Worm (Caenorhabditis elegans) whole organism, L1 larva: ENCODE results near the gene C14F11.4.

Experiments used
- C16A3.4 ChIP-seq: fragments of 150-350 bp; optimal IDR thresholded peaks from 2 replicates; lab custom pipeline; 2014; ENCODE audit warnings: missing biosample characterization, missing genetic modification characterization
- F16B12.6 ChIP-seq: fragments of 150-350 bp; optimal IDR thresholded peaks from 2 replicates; lab custom pipeline; 2014; ENCODE audit warnings: missing biosample characterization, missing genetic modification characterization
- aha-1 ChIP-seq: fragments of 150-350 bp; optimal IDR thresholded peaks from 2 replicates; lab custom pipeline; 2014; ENCODE audit warnings: missing biosample characterization, missing genetic modification characterization
- alr-1 ChIP-seq: fragments of 200-800 bp; sonication (Bioruptor generic); optimal IDR thresholded peaks from 2 replicates; lab custom pipeline; 2018; ENCODE audit warnings: borderline replicate concordance, mild to moderate bottlenecking, missing genetic modification characterization, missing compliant biosample characterization
- blmp-1 ChIP-seq: fragments of 150-350 bp; optimal IDR thresholded peaks from 2 replicates; lab custom pipeline; 2014; ENCODE audit warnings: missing biosample characterization, missing genetic modification characterization
- ceh-63 ChIP-seq: fragments of 200-800 bp; sonication (Bioruptor generic); optimal IDR thresholded peaks from 2 replicates; lab custom pipeline; 2018; ENCODE audit warnings: mild to moderate bottlenecking, missing genetic modification characterization, missing compliant biosample characterization
- ceh-82 ChIP-seq, 3 experiments: fragments of 150-350 bp in 1 of 3; sonication (generic microtip) in 2 of 3; optimal IDR thresholded peaks; 2 replicates each; lab custom pipeline; 2014 to 2017; ENCODE audit warnings: missing biosample characterization in 3 of 3, missing genetic modification characterization in 3 of 3
- dsc-1 ChIP-seq: sonication (generic microtip); optimal IDR thresholded peaks from 2 replicates; lab custom pipeline; 2016; ENCODE audit warnings: mild to moderate bottlenecking, missing genetic modification characterization, missing compliant biosample characterization
- efl-1 ChIP-seq, 4 experiments: fragments of 150-350 bp; optimal IDR thresholded peaks in 3 of 4; peaks in 1 of 4; 1 replicate in 1 of 4; 2 replicates in 3 of 4; lab custom pipeline; 2014; ENCODE audit warnings: missing biosample characterization in 2 of 4, missing genetic modification characterization in 2 of 4, missing genetic modification reagents in 2 of 4
- efl-3 ChIP-seq: fragments of 200-800 bp; sonication (Bioruptor generic); optimal IDR thresholded peaks from 2 replicates; lab custom pipeline; 2018; ENCODE audit warnings: mild to moderate bottlenecking, missing genetic modification characterization, missing compliant biosample characterization
- egl-13 ChIP-seq: sonication (generic microtip); optimal IDR thresholded peaks from 2 replicates; lab custom pipeline; 2016; ENCODE audit warnings: missing genotype, missing genetic modification reagents, missing genetic modification characterization, missing compliant biosample characterization
- elt-2 ChIP-seq: sonication (generic microtip); optimal IDR thresholded peaks from 2 replicates; lab custom pipeline; 2016; ENCODE audit warnings: missing genetic modification characterization, mild to moderate bottlenecking, inconsistent platforms, missing compliant biosample characterization, missing genetic modification reagents
- elt-3 ChIP-seq, 6 experiments: fragments of 150-350 bp in 1 of 6; sonication (generic microtip); optimal IDR thresholded peaks; 2 replicates each; lab custom pipeline; 2017 to 2018; ENCODE audit warnings: missing biosample characterization in 6 of 6, missing genetic modification characterization in 6 of 6, inconsistent platforms in 1 of 6
- fkh-10 ChIP-seq: sonication (generic microtip); optimal IDR thresholded peaks from 2 replicates; lab custom pipeline; 2017; ENCODE audit warnings: missing biosample characterization, missing genetic modification reagents, missing genetic modification characterization
- fkh-8 ChIP-seq: sonication (generic microtip); optimal IDR thresholded peaks from 2 replicates; lab custom pipeline; 2016; ENCODE audit warnings: mild to moderate bottlenecking, missing genetic modification characterization, missing compliant biosample characterization
- hlh-17 ChIP-seq: fragments of 200-800 bp; sonication (Bioruptor generic); optimal IDR thresholded peaks from 2 replicates; lab custom pipeline; 2018; ENCODE audit warnings: missing genetic modification characterization, mild to moderate bottlenecking, missing compliant biosample characterization, moderate library complexity, borderline replicate concordance
- hlh-4 ChIP-seq: sonication (generic microtip); optimal IDR thresholded peaks from 2 replicates; lab custom pipeline; 2016; ENCODE audit warnings: mild to moderate bottlenecking, missing genetic modification characterization, missing compliant biosample characterization
- isw-1 ChIP-seq: fragments of 200-800 bp; sonication (Bioruptor generic); IDR thresholded peaks from 2 replicates; pipeline ENCODE4 v1.3.6; 2022; ENCODE audit warnings: missing genetic modification characterization, missing compliant biosample characterization
- lin-14 ChIP-seq: fragments of 200-800 bp; sonication (Bioruptor generic); optimal IDR thresholded peaks from 2 replicates; lab custom pipeline; 2018; ENCODE audit warnings: mild to moderate bottlenecking, missing genetic modification characterization, moderate library complexity, missing compliant biosample characterization
- lin-35 ChIP-seq, 2 experiments: fragments of 150-350 bp; optimal IDR thresholded peaks; 2 replicates each; lab custom pipeline; 2014; ENCODE audit warnings: missing biosample characterization in 2 of 2, missing genetic modification characterization in 2 of 2, missing genetic modification reagents in 2 of 2
- lir-3 ChIP-seq: sonication (generic microtip); optimal IDR thresholded peaks from 2 replicates; lab custom pipeline; 2016; ENCODE audit warnings: mild to moderate bottlenecking, missing genetic modification characterization, moderate library complexity, missing compliant biosample characterization; ENCODE audit not compliant: poor library complexity
- lsy-2 ChIP-seq, 2 experiments: fragments of 150-350 bp; optimal IDR thresholded peaks; 2 replicates each; lab custom pipeline; 2014; ENCODE audit warnings: missing biosample characterization in 2 of 2, missing genetic modification characterization in 2 of 2
- mab-9 ChIP-seq: fragments of 200-800 bp; sonication (Bioruptor generic); IDR thresholded peaks from 2 replicates; pipeline ENCODE4 v1.3.6; 2022; ENCODE audit warnings: missing genetic modification reagents, missing genetic modification characterization, missing compliant biosample characterization
- mdl-1 ChIP-seq, 2 experiments: fragments of 150-350 bp; optimal IDR thresholded peaks; 2 replicates each; lab custom pipeline; 2014 to 2017; ENCODE audit warnings: missing biosample characterization in 2 of 2, missing genetic modification characterization in 2 of 2, inconsistent platforms in 1 of 2
- mep-1 ChIP-seq: fragments of 150-350 bp; optimal IDR thresholded peaks from 2 replicates; lab custom pipeline; 2014; ENCODE audit warnings: missing biosample characterization, missing genetic modification characterization
- nhr-19 ChIP-seq: fragments of 200-800 bp; sonication (Bioruptor generic); conservative IDR thresholded peaks from 2 replicates; pipeline ENCODE4 v1.3.6; 2022; ENCODE audit warnings: missing genetic modification characterization, missing compliant biosample characterization
- nhr-20 ChIP-seq: sonication (generic microtip); optimal IDR thresholded peaks from 2 replicates; lab custom pipeline; 2016; ENCODE audit warnings: mild to moderate bottlenecking, missing genetic modification characterization, missing compliant biosample characterization
- nhr-47 ChIP-seq: sonication (generic microtip); optimal IDR thresholded peaks from 2 replicates; lab custom pipeline; 2016; ENCODE audit warnings: mild to moderate bottlenecking, missing genetic modification characterization, moderate library complexity, missing compliant biosample characterization
- nhr-71 ChIP-seq: sonication (generic microtip); optimal IDR thresholded peaks from 2 replicates; lab custom pipeline; 2016; ENCODE audit warnings: mild to moderate bottlenecking, missing genetic modification characterization, moderate library complexity, missing compliant biosample characterization
- nhr-77 ChIP-seq: fragments of 150-350 bp; optimal IDR thresholded peaks from 2 replicates; lab custom pipeline; 2014; ENCODE audit warnings: missing biosample characterization, missing genetic modification characterization
- pqm-1 ChIP-seq: sonication (generic microtip); optimal IDR thresholded peaks from 3 replicates; lab custom pipeline; 2017; ENCODE audit warnings: missing biosample characterization, missing genetic modification characterization
- rnt-1 ChIP-seq: sonication (generic microtip); optimal IDR thresholded peaks from 2 replicates; lab custom pipeline; 2016; ENCODE audit warnings: mild to moderate bottlenecking, missing genetic modification characterization, moderate library complexity, missing compliant biosample characterization
- skn-1 ChIP-seq: fragments of 150-350 bp; optimal IDR thresholded peaks from 2 replicates; lab custom pipeline; 2014; ENCODE audit warnings: missing biosample characterization, missing genetic modification characterization
- snu-23 ChIP-seq: sonication (generic microtip); optimal IDR thresholded peaks from 2 replicates; lab custom pipeline; 2016; ENCODE audit warnings: missing genetic modification characterization, missing compliant biosample characterization
- sox-4 ChIP-seq: sonication (generic microtip); optimal IDR thresholded peaks from 2 replicates; lab custom pipeline; 2016; ENCODE audit warnings: missing genetic modification characterization, missing compliant biosample characterization
- sup-37 ChIP-seq: fragments of 200-800 bp; sonication (Bioruptor generic); optimal IDR thresholded peaks from 2 replicates; lab custom pipeline; 2018; ENCODE audit warnings: mild to moderate bottlenecking, missing genetic modification characterization, missing compliant biosample characterization
- swsn-7 ChIP-seq: sonication (generic microtip); optimal IDR thresholded peaks from 2 replicates; lab custom pipeline; 2016; ENCODE audit warnings: missing genetic modification characterization, missing compliant biosample characterization
- tbx-2 ChIP-seq: sonication (generic microtip); optimal IDR thresholded peaks from 2 replicates; lab custom pipeline; 2016; ENCODE audit warnings: missing genetic modification characterization, missing compliant biosample characterization
- unc-30 ChIP-seq: sonication (generic microtip); optimal IDR thresholded peaks from 2 replicates; lab custom pipeline; 2017; ENCODE audit warnings: missing biosample characterization, missing genetic modification characterization
- unc-62 ChIP-seq: fragments of 150-350 bp; optimal IDR thresholded peaks from 2 replicates; lab custom pipeline; 2014; ENCODE audit warnings: missing biosample characterization, missing genetic modification reagents, missing genetic modification characterization
- xbp-1 ChIP-seq: sonication (generic microtip); optimal IDR thresholded peaks from 2 replicates; lab custom pipeline; 2016; ENCODE audit warnings: missing genetic modification characterization, missing compliant biosample characterization

The C14F11.4 gene

ce11 chrX:6245499-6245898 lies 12.7 kb upstream of the C14F11.4 start:
- TF ChIP-seq skn-1 = no peak
- peak; percentile 39 for TF ChIP-seq nhr-47
- TF ChIP-seq fkh-8 = peak; percentile 88
- peak; percentile 11 for TF ChIP-seq lin-14 (GFP tag; lab: Kevin White, UChicago)
- peak; percentile 43 for TF ChIP-seq sox-4 (tag; lab: Kevin White, UChicago)
- TF ChIP-seq nhr-20 = peak; percentile 2
- TF ChIP-seq F16B12.6 (tag; lab: Kevin White, UChicago) = no peak
- no peak for TF ChIP-seq egl-13
- TF ChIP-seq nhr-71 (tag; lab: Kevin White, UChicago) = peak; percentile 52
- TF ChIP-seq dsc-1 = peak; percentile 59

ce11 chrX:6240640-6241033 lies 7.8 kb upstream of the C14F11.4 start, which contains the start of gene got-2.2:
Gene got-2.2, plus strand, starts transcription at chrX:6240983.
- TF ChIP-seq sup-37 (GFP tag; lab: Kevin White, UChicago) (no peak), pqm-1 (tag; lab: Kevin White, UChicago) (no peak), mab-9 (GFP tag; lab: Robert Waterston, UW) (no peak), lir-3 (tag; lab: Kevin White, UChicago) (no peak), isw-1 (no peak), nhr-19 (GFP tag; lab: Robert Waterston, UW) (peak; percentile 63), sox-4 (tag; lab: Kevin White, UChicago) (no peak), unc-30 (no peak), nhr-71 (tag; lab: Kevin White, UChicago) (peak; percentile 24), lin-35 (GFP tag; optimal IDR thresholded peaks at IDR 0.05; lab: Kevin White, UChicago) (peak in 1 of 2 experiments; percentile 34), fkh-10 (GFP tag; lab: Kevin White, UChicago) (no peak), elt-2 (tag; lab: Kevin White, UChicago) (peak; percentile 57), skn-1 (no peak), nhr-20 (peak; percentile 24), rnt-1 (no peak), mdl-1 (tag; optimal IDR thresholded peaks at IDR 0.05; lab: Kevin White, UChicago) (peak in 1 of 2 experiments; percentile 33), elt-3 (tag; optimal IDR thresholded peaks at IDR 0.05; lab: Kevin White, UChicago) (peak in 1 of 6 experiments; percentile 87)

- TF ChIP-seq xbp-1 (tag; lab: Kevin White, UChicago) (peak; percentile 52), tbx-2 (tag; lab: Kevin White, UChicago) (peak; percentile 47), ceh-63 (GFP tag; lab: Kevin White, UChicago) (no peak), rnt-1 (peak; percentile 65), unc-62 (no peak), efl-3 (GFP tag; lab: Kevin White, UChicago) (no peak), blmp-1 (peak; percentile 26), C16A3.4 (tag; lab: Kevin White, UChicago) (no peak), alr-1 (tag; lab: Kevin White, UChicago) (no peak), ceh-82 (tag; optimal IDR thresholded peaks at IDR 0.05; lab: Kevin White, UChicago) (peak in 2 of 3 experiments; percentile 18 to 41), efl-1 (optimal IDR thresholded peaks at IDR 0.05; lab: Kevin White, UChicago) (no peak), efl-1 (GFP tag; optimal IDR thresholded peaks at IDR 0.05 in 1 of 2; lab: Kevin White, UChicago) (peak in 1 of 2 experiments; percentile 64), nhr-71 (tag; lab: Kevin White, UChicago) (peak; percentile 68), mdl-1 (tag; optimal IDR thresholded peaks at IDR 0.05; lab: Kevin White, UChicago) (peak in 1 of 2 experiments; percentile 55), mep-1 (peak; percentile 39), nhr-20 (peak; percentile 37), dsc-1 (peak; percentile 43), lin-14 (GFP tag; lab: Kevin White, UChicago) (peak; percentile 92), nhr-47 (peak; percentile 37), hlh-4 (tag; lab: Kevin White, UChicago) (no peak), hlh-17 (GFP tag; lab: Kevin White, UChicago) (no peak), swsn-7 (tag; lab: Kevin White, UChicago) (peak; percentile 40), lsy-2 (tag; optimal IDR thresholded peaks at IDR 0.05; lab: Kevin White, UChicago) (peak in 1 of 2 experiments; percentile 11), aha-1 (tag; lab: Kevin White, UChicago) (no peak), snu-23 (GFP tag; lab: Kevin White, UChicago) (peak; percentile 58), skn-1 (peak; percentile 15), nhr-77 (tag; lab: Kevin White, UChicago) (no peak)
Observed at ce11 chrX:6239927-6240639, 7.2 kb upstream of the C14F11.4 start.
